Fruit fly (Drosophila melanogaster) whole organism, embryonic: ENCODE measurements around the gene CG5793.

ENCODE experiments used
- Atf6 ChIP-seq: fragments of 200-800 bp; sonication (Bioruptor generic); IDR thresholded peaks from 2 replicates; pipeline ENCODE4 v1.3.6; 2022; ENCODE audit warnings: missing biosample characterization, missing genetic modification characterization
- Blimp-1 ChIP-seq: fragments of 200-800 bp; sonication (Bioruptor generic); optimal IDR thresholded peaks from 3 replicates; lab custom pipeline; 2018; ENCODE audit warnings: missing biosample characterization, missing genetic modification characterization, mild to moderate bottlenecking, moderate library complexity, missing genetic modification reagents
- Bteb2 ChIP-seq: fragments of 200-800 bp; sonication (Bioruptor generic); optimal IDR thresholded peaks from 2 replicates; lab custom pipeline; 2016; ENCODE audit warnings: missing biosample characterization, missing genetic modification characterization
- CG10543 ChIP-seq: fragments of 200-800 bp; sonication (Bioruptor generic); optimal IDR thresholded peaks from 3 replicates; lab custom pipeline; 2017; ENCODE audit warnings: missing biosample characterization, mild to moderate bottlenecking, missing genetic modification characterization, moderate library complexity
- CG13296 ChIP-seq: fragments of 200-800 bp; sonication (Bioruptor generic); optimal IDR thresholded peaks from 3 replicates; lab custom pipeline; 2018; ENCODE audit warnings: missing biosample characterization, mild to moderate bottlenecking, missing genetic modification characterization
- CG14014 ChIP-seq: fragments of 200-800 bp; sonication (Bioruptor generic); IDR thresholded peaks from 2 replicates; pipeline ENCODE4 v1.3.6; 2022; ENCODE audit warnings: missing biosample characterization, missing genetic modification characterization
- CG15514 ChIP-seq: fragments of 200-800 bp; sonication (Bioruptor generic); optimal IDR thresholded peaks from 3 replicates; lab custom pipeline; 2017; ENCODE audit warnings: missing biosample characterization, missing genetic modification characterization, mild to moderate bottlenecking, moderate library complexity, missing genetic modification reagents
- CG15696 ChIP-seq: fragments of 200-800 bp; sonication (Bioruptor generic); optimal IDR thresholded peaks from 2 replicates; lab custom pipeline; 2019; ENCODE audit warnings: missing biosample characterization, mild to moderate bottlenecking, missing genetic modification characterization, moderate library complexity
- CG1647 ChIP-seq: fragments of 200-800 bp; sonication (Bioruptor generic); optimal IDR thresholded peaks from 3 replicates; lab custom pipeline; 2016; ENCODE audit warnings: missing biosample characterization, missing genetic modification characterization
- CG16813 ChIP-seq: fragments of 200-800 bp; sonication (Bioruptor generic); IDR thresholded peaks from 3 replicates; pipeline ENCODE4 v1.3.6; 2022; ENCODE audit warnings: missing biosample characterization, missing genetic modification characterization; ENCODE audit not compliant: partially characterized antibody
- CG16815 ChIP-seq: fragments of 200-800 bp; sonication (Bioruptor generic); optimal IDR thresholded peaks from 3 replicates; lab custom pipeline; 2017; ENCODE audit warnings: missing biosample characterization, mild to moderate bottlenecking, missing genetic modification characterization
- CG18011 ChIP-seq: fragments of 200-800 bp; sonication (Bioruptor generic); optimal IDR thresholded peaks from 2 replicates; lab custom pipeline; 2017; ENCODE audit warnings: missing biosample characterization, missing genetic modification characterization, mild to moderate bottlenecking, moderate library complexity, missing genotype
- CG2712 ChIP-seq: fragments of 200-800 bp; optimal IDR thresholded peaks from 3 replicates; lab custom pipeline; 2019; ENCODE audit warnings: missing biosample characterization, mild to moderate bottlenecking, missing genetic modification characterization, moderate library complexity
- CG4617 ChIP-seq: fragments of 200-800 bp; sonication (Bioruptor generic); optimal IDR thresholded peaks from 3 replicates; lab custom pipeline; 2016; ENCODE audit warnings: missing biosample characterization, missing genetic modification characterization, borderline replicate concordance
- CG5245 ChIP-seq: fragments of 200-800 bp; sonication (Bioruptor generic); optimal IDR thresholded peaks from 3 replicates; lab custom pipeline; 2016; ENCODE audit warnings: missing biosample characterization, missing genetic modification characterization
- CG6175 ChIP-seq: fragments of 200-800 bp; sonication (Bioruptor generic); IDR thresholded peaks from 3 replicates; pipeline ENCODE4 v1.3.6; 2022; ENCODE audit warnings: missing biosample characterization, missing genetic modification characterization
- CG6689 ChIP-seq: fragments of 200-800 bp; sonication (Bioruptor generic); IDR thresholded peaks from 2 replicates; pipeline ENCODE4 v1.3.6; 2022; ENCODE audit warnings: missing biosample characterization, missing genetic modification characterization
- CG8290 ChIP-seq, 3 experiments: fragments of 200-800 bp; sonication (Bioruptor generic); optimal IDR thresholded peaks; 2 replicates each; lab custom pipeline; 2016 to 2019; ENCODE audit warnings: missing biosample characterization in 3 of 3, missing genetic modification characterization in 3 of 3, mild to moderate bottlenecking in 2 of 3, moderate library complexity in 1 of 3
- CG9817 ChIP-seq: fragments of 200-800 bp; sonication (Bioruptor generic); optimal IDR thresholded peaks from 2 replicates; lab custom pipeline; 2018; ENCODE audit warnings: missing biosample characterization, mild to moderate bottlenecking, missing genetic modification characterization, moderate library complexity
- Camta ChIP-seq: fragments of 200-800 bp; sonication (Bioruptor generic); optimal IDR thresholded peaks from 2 replicates; lab custom pipeline; 2016; ENCODE audit warnings: missing biosample characterization, missing genetic modification characterization
- CoRest ChIP-seq: fragments of 200-800 bp; sonication (Bioruptor generic); optimal IDR thresholded peaks from 3 replicates; lab custom pipeline; 2018; ENCODE audit warnings: missing biosample characterization, mild to moderate bottlenecking, missing genetic modification characterization, moderate library complexity
- Dad ChIP-seq: fragments of 200-800 bp; sonication (Bioruptor generic); optimal IDR thresholded peaks from 3 replicates; lab custom pipeline; 2016; ENCODE audit warnings: missing biosample characterization, missing genetic modification characterization
- E2f2 ChIP-seq: fragments of 200-800 bp; sonication (Bioruptor generic); IDR thresholded peaks from 2 replicates; pipeline ENCODE4 v1.3.6; 2022; ENCODE audit warnings: missing biosample characterization, missing genetic modification characterization
- Gsc ChIP-seq: fragments of 200-800 bp; sonication (Bioruptor generic); IDR thresholded peaks from 2 replicates; pipeline ENCODE4 v1.3.6; 2022; ENCODE audit warnings: missing biosample characterization, missing genetic modification characterization
- HHEX ChIP-seq: fragments of 200-800 bp; sonication (Bioruptor generic); optimal IDR thresholded peaks from 3 replicates; lab custom pipeline; 2017; ENCODE audit warnings: missing biosample characterization, mild to moderate bottlenecking, missing genetic modification characterization, missing genetic modification reagents
- HLH54F ChIP-seq: fragments of 200-800 bp; sonication (Bioruptor generic); optimal IDR thresholded peaks from 3 replicates; lab custom pipeline; 2016; ENCODE audit warnings: missing biosample characterization, missing genetic modification characterization
- Lim3 ChIP-seq: fragments of 200-800 bp; sonication (Bioruptor generic); IDR thresholded peaks from 2 replicates; pipeline ENCODE4 v1.3.6; 2022; ENCODE audit warnings: missing biosample characterization, missing genetic modification characterization
- MBD-R2 ChIP-seq: fragments of 200-800 bp; sonication (Bioruptor generic); IDR thresholded peaks from 2 replicates; pipeline ENCODE4 v1.3.6; 2022; ENCODE audit warnings: missing biosample characterization, missing genetic modification characterization
- Mrtf ChIP-seq: fragments of 200-800 bp; sonication (Bioruptor generic); IDR thresholded peaks from 3 replicates; pipeline ENCODE4 v1.3.6; 2022; ENCODE audit warnings: missing biosample characterization, missing genetic modification characterization
- Ravus ChIP-seq: fragments of 200-800 bp; sonication (Bioruptor generic); IDR thresholded peaks from 2 replicates; pipeline ENCODE4 v1.3.6; 2022; ENCODE audit warnings: missing biosample characterization, missing genetic modification characterization
- Sox102F ChIP-seq: fragments of 200-800 bp; sonication (Bioruptor generic); optimal IDR thresholded peaks from 2 replicates; lab custom pipeline; 2018; ENCODE audit warnings: missing biosample characterization, mild to moderate bottlenecking, missing genetic modification characterization, moderate library complexity
- cas ChIP-seq: fragments of 200-800 bp; sonication (Bioruptor generic); IDR thresholded peaks from 2 replicates; pipeline ENCODE4 v1.3.6; 2022; ENCODE audit warnings: missing biosample characterization, missing genetic modification characterization
- chif ChIP-seq, 2 experiments: fragments of 200-800 bp; sonication (Bioruptor generic); optimal IDR thresholded peaks; 3 replicates each; lab custom pipeline; 2016; ENCODE audit warnings: missing biosample characterization in 2 of 2, missing genetic modification characterization in 2 of 2
- crp ChIP-seq, 2 experiments: fragments of 200-800 bp; sonication (Bioruptor generic); optimal IDR thresholded peaks; 2 replicates in 1 of 2; 3 replicates in 1 of 2; lab custom pipeline; 2017; ENCODE audit warnings: missing biosample characterization in 2 of 2, missing genetic modification characterization in 2 of 2, mild to moderate bottlenecking in 1 of 2, moderate library complexity in 1 of 2
- cwo ChIP-seq: fragments of 200-800 bp; sonication (Bioruptor generic); optimal IDR thresholded peaks from 3 replicates; lab custom pipeline; 2017; ENCODE audit warnings: missing biosample characterization, missing genetic modification characterization, mild to moderate bottlenecking, moderate library complexity, missing genetic modification reagents
- dimm ChIP-seq: fragments of 200-800 bp; sonication (Bioruptor generic); IDR thresholded peaks from 2 replicates; pipeline ENCODE4 v1.3.6; 2022; ENCODE audit warnings: missing biosample characterization, missing genetic modification characterization
- dpn ChIP-seq, 2 experiments: fragments of 200-800 bp; sonication (Bioruptor generic); optimal IDR thresholded peaks; 3 replicates each; lab custom pipeline; 2016; ENCODE audit warnings: missing biosample characterization in 2 of 2, missing genetic modification characterization in 2 of 2
- esg ChIP-seq: fragments of 200-800 bp; sonication (Bioruptor generic); conservative IDR thresholded peaks from 2 replicates; pipeline ENCODE4 v1.3.6; 2022; ENCODE audit warnings: missing biosample characterization, missing genetic modification characterization
- fd96Cb ChIP-seq: fragments of 200-800 bp; sonication (Bioruptor generic); optimal IDR thresholded peaks from 2 replicates; lab custom pipeline; 2018; ENCODE audit warnings: missing biosample characterization, mild to moderate bottlenecking, missing genetic modification characterization, moderate library complexity
- gce ChIP-seq: fragments of 200-800 bp; sonication (Bioruptor generic); IDR thresholded peaks from 3 replicates; pipeline ENCODE4 v1.3.6; 2022; ENCODE audit warnings: missing biosample characterization, missing genetic modification characterization
- gfzf ChIP-seq: fragments of 200-800 bp; sonication (Bioruptor generic); optimal IDR thresholded peaks from 2 replicates; lab custom pipeline; 2016; ENCODE audit warnings: missing biosample characterization, mild to moderate bottlenecking, missing genetic modification characterization, moderate library complexity
- her ChIP-seq: fragments of 200-800 bp; sonication (Bioruptor generic); optimal IDR thresholded peaks from 2 replicates; lab custom pipeline; 2016; ENCODE audit warnings: missing biosample characterization, missing genetic modification characterization
- lbe ChIP-seq: fragments of 200-800 bp; sonication (Bioruptor generic); optimal IDR thresholded peaks from 2 replicates; lab custom pipeline; 2016; ENCODE audit warnings: missing biosample characterization, mild to moderate bottlenecking, missing genetic modification characterization
- lilli ChIP-seq: fragments of 200-800 bp; sonication (Bioruptor generic); optimal IDR thresholded peaks from 3 replicates; lab custom pipeline; 2016; ENCODE audit warnings: missing biosample characterization, missing genetic modification characterization
- maf-S ChIP-seq: fragments of 200-800 bp; sonication (Bioruptor generic); optimal IDR thresholded peaks from 2 replicates; lab custom pipeline; 2016; ENCODE audit warnings: missing biosample characterization, missing genetic modification characterization
- phol ChIP-seq: fragments of 200-800 bp; sonication (Bioruptor generic); optimal IDR thresholded peaks from 3 replicates; lab custom pipeline; 2018; ENCODE audit warnings: missing biosample characterization, mild to moderate bottlenecking, missing genetic modification characterization, moderate library complexity
- rib ChIP-seq: fragments of 200-800 bp; sonication (Bioruptor generic); IDR thresholded peaks from 2 replicates; pipeline ENCODE4 v1.3.6; 2022; ENCODE audit warnings: missing biosample characterization, missing genetic modification characterization
- row ChIP-seq: fragments of 200-800 bp; sonication (Bioruptor generic); IDR thresholded peaks from 3 replicates; pipeline ENCODE4 v1.3.6; 2022; ENCODE audit warnings: missing biosample characterization, missing genetic modification characterization
- sima ChIP-seq: fragments of 200-800 bp; sonication (Bioruptor generic); optimal IDR thresholded peaks from 2 replicates; lab custom pipeline; 2016; ENCODE audit warnings: missing biosample characterization, missing genetic modification characterization
- tap ChIP-seq: fragments of 200-800 bp; optimal IDR thresholded peaks from 3 replicates; lab custom pipeline; 2019; ENCODE audit warnings: missing biosample characterization, mild to moderate bottlenecking, missing genetic modification characterization, moderate library complexity
- zfh2 ChIP-seq: fragments of 200-800 bp; sonication (Bioruptor generic); optimal IDR thresholded peaks from 2 replicates; lab custom pipeline; 2016; ENCODE audit warnings: missing biosample characterization, missing genetic modification characterization

The CG5793 gene

dm6 chr3R:21140458-21140857, 13.1 kb downstream of the CG5793 start, which contains the start of gene SNF4Agamma (continued):
- TF ChIP-seq CG6689: no peak
- TF ChIP-seq CoRest (tag; lab: Kevin White, UChicago): peak; percentile 56
- TF ChIP-seq MBD-R2: peak; percentile 36; the same call in 1 of the 2 replicates
- no peak for TF ChIP-seq Ravus (GFP tag; lab: Robert Waterston, UW)
- no peak for TF ChIP-seq lbe (GFP tag; lab: Kevin White, UChicago)
- TF ChIP-seq gce (GFP tag; lab: Robert Waterston, UW): no peak
- TF ChIP-seq CG10543: no peak
- TF ChIP-seq HLH54F (GFP tag; lab: Kevin White, UChicago): peak; percentile 11
- no peak for TF ChIP-seq CG13296 (GFP tag; lab: Kevin White, UChicago)
- peak; percentile 7 for TF ChIP-seq Camta (GFP tag; lab: Kevin White, UChicago)
- peak; percentile 15 for TF ChIP-seq her (GFP tag; lab: Kevin White, UChicago)
- TF ChIP-seq rib (GFP tag; lab: Robert Waterston, UW): no peak
- TF ChIP-seq crp (GFP tag; optimal IDR thresholded peaks at IDR 0.05; lab: Kevin White, UChicago): no peak
- TF ChIP-seq Gsc (GFP tag; lab: Robert Waterston, UW): no peak
- peak; percentile 63 for TF ChIP-seq CG2712 (tag; lab: Kevin White, UChicago)
- TF ChIP-seq lilli (GFP tag; lab: Kevin White, UChicago): peak; percentile 48
- TF ChIP-seq Lim3 (GFP tag; lab: Robert Waterston, UW): no peak
- TF ChIP-seq CG1647 (GFP tag; lab: Kevin White, UChicago): no peak
- TF ChIP-seq Mrtf (GFP tag; lab: Robert Waterston, UW): no peak
- TF ChIP-seq row (GFP tag; lab: Robert Waterston, UW): peak; percentile 81
- TF ChIP-seq CG15514: peak; percentile 65
- TF ChIP-seq Dad (GFP tag; lab: Kevin White, UChicago): no peak
- no peak for TF ChIP-seq CG15696 (tag; lab: Kevin White, UChicago)
- TF ChIP-seq CG18011 (GFP tag; lab: Kevin White, UChicago): peak; percentile 97
- TF ChIP-seq phol (tag; lab: Kevin White, UChicago): peak; percentile 46
- TF ChIP-seq maf-S (GFP tag; lab: Kevin White, UChicago): peak; percentile 9
- TF ChIP-seq CG9817: peak; percentile 45
- TF ChIP-seq Blimp-1 (GFP tag; lab: Kevin White, UChicago): peak; percentile 7
- no peak for TF ChIP-seq CG5245
- 0 out of 2 replicates have a peak, but pooled peaks have one; percentile 16 for TF ChIP-seq esg (GFP tag; lab: Robert Waterston, UW)
- no peak for TF ChIP-seq cwo (GFP tag; lab: Kevin White, UChicago)
- no peak for TF ChIP-seq Bteb2 (GFP tag; lab: Kevin White, UChicago)
- no peak for TF ChIP-seq chif (GFP tag; optimal IDR thresholded peaks at IDR 0.05; lab: Kevin White, UChicago)
- TF ChIP-seq cas (GFP tag; lab: Robert Waterston, UW): no peak
- TF ChIP-seq zfh2 (GFP tag; lab: Kevin White, UChicago): peak; percentile 50
- TF ChIP-seq CG8290 (GFP tag; optimal IDR thresholded peaks at IDR 0.05; lab: Kevin White, UChicago): peak; percentile 64
- peak in 1 of 2 experiments; percentile 4 for TF ChIP-seq CG8290 (tag; optimal IDR thresholded peaks at IDR 0.05; lab: Kevin White, UChicago)
- peak; percentile 41; the same call in 1 of the 2 replicates for TF ChIP-seq Atf6 (GFP tag; lab: Robert Waterston, UW)
- peak in 1 of 2 experiments; percentile 27 for TF ChIP-seq dpn (GFP tag; optimal IDR thresholded peaks at IDR 0.05; lab: Kevin White, UChicago)
- no peak for TF ChIP-seq dimm (GFP tag; lab: Robert Waterston, UW)
- no peak for TF ChIP-seq HHEX (GFP tag; lab: Kevin White, UChicago)
- no peak for TF ChIP-seq Sox102F (GFP tag; lab: Kevin White, UChicago)
- TF ChIP-seq CG16813 (GFP tag; lab: Robert Waterston, UW): peak; percentile 77
- TF ChIP-seq fd96Cb (tag; lab: Kevin White, UChicago): no peak
- no peak for TF ChIP-seq CG16815 (GFP tag; lab: Kevin White, UChicago)
- no peak for TF ChIP-seq CG14014 (GFP tag; lab: Robert Waterston, UW)
- TF ChIP-seq gfzf: peak; percentile 29
- TF ChIP-seq CG4617 (GFP tag; lab: Kevin White, UChicago): no peak
- TF ChIP-seq tap (tag; lab: Kevin White, UChicago): peak; percentile 10
- TF ChIP-seq E2f2 (GFP tag; lab: Robert Waterston, UW): peak; percentile 98
- no peak for TF ChIP-seq CG6175 (GFP tag; lab: Robert Waterston, UW)
- TF ChIP-seq sima: no peak
